Worm (Caenorhabditis elegans): ENCODE measurements around the gene C04F6.7.
A peak's percentile ranks its signal among the peaks of the same experiment; 100 is the strongest.

C04F6.7 gene

DNA sequence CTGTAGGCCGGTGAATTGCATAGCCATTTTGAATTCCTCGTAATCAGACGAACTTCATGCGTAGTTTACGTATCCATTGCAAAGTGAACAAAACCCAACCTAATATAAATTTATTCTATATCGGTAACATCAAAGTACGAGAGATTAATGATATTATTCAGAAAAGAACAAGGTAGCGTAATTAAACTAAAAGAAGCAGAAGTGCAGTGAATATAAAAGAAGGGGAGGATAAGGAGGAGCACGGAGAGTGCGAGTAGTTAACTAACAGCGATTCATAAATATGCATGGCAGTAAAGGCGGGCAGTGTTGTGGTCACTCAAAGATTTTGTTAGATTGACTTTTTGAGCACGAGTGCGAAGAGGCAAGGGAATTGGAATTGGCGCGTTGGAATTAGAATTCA lies 44.3 kb downstream of the C04F6.7 start, which contains the start of gene clc-3:
TSS of gene clc-3 (minus strand) at position 101 of the 400 bp plus-strand sequence.
- TF ChIP-seq madf-3 (GFP tag; IDR thresholded peaks at IDR 0.05), result no peak
- TF ChIP-seq egl-44 (GFP tag; IDR thresholded peaks at IDR 0.05), result no peak
- TF ChIP-seq pha-4 (tag; optimal IDR thresholded peaks at IDR 0.05), result no peak
- no peak for TF ChIP-seq aptf-2 (GFP tag; conservative IDR thresholded peaks at IDR 0.05)
- TF ChIP-seq xnd-1 (tag; optimal IDR thresholded peaks at IDR 0.05), result no peak
- TF ChIP-seq bed-2 (GFP tag; IDR thresholded peaks at IDR 0.05), result no peak
- no peak for TF ChIP-seq ccch-3 (GFP tag; optimal IDR thresholded peaks at IDR 0.05)
- TF ChIP-seq rec-8 (tag; optimal IDR thresholded peaks at IDR 0.05), result no peak

DNA sequence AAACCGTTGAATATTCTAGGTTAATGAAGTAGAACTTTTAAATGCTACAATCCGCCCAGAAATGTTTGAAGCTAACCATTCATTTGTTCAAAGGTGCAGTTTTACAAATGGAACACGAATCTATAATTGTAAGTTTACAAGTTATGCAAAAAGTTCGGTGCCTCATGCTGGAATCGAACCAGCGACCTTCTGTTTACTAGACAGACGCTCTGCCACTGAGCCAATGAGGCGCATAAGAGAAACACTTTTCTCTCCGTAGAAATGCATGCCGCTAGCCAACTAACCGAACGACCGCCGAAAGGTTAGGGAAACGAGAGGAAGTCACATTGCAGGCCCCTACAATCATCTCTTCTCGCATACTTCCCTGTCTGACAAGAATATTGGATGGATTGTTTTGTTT lies 47.7 kb downstream of the C04F6.7 start:
- peak; percentile 78 for TF ChIP-seq nhr-90 (tag; optimal IDR thresholded peaks at IDR 0.05)
- 0 out of 2 replicates have a peak, but pooled peaks have one; percentile 33 for TF ChIP-seq C06A6.2 (GFP tag; conservative IDR thresholded peaks at IDR 0.05)
- TF ChIP-seq madf-8 (GFP tag; conservative IDR thresholded peaks at IDR 0.05), result 0 out of 2 replicates have a peak, but pooled peaks have one; percentile 5
- no peak for TF ChIP-seq pha-4 (tag; optimal IDR thresholded peaks at IDR 0.05)
- TF ChIP-seq ceh-27 (GFP tag; optimal IDR thresholded peaks at IDR 0.05), result peak; percentile 74
- no peak for TF ChIP-seq F37B4.10 (GFP tag; IDR thresholded peaks at IDR 0.05)
- peak; percentile 75 for TF ChIP-seq rcor-1 (GFP tag; IDR thresholded peaks at IDR 0.05)
- TF ChIP-seq nfya-2 (GFP tag; IDR thresholded peaks at IDR 0.05), result no peak
- peak; percentile 65 for TF ChIP-seq Y67H2A.10 (GFP tag; conservative IDR thresholded peaks at IDR 0.05)
- peak; percentile 55; the same call in 1 of the 2 replicates for TF ChIP-seq B0336.3 (GFP tag; IDR thresholded peaks at IDR 0.05)
- TF ChIP-seq sptf-2 (GFP tag; optimal IDR thresholded peaks at IDR 0.05), result no peak
- peak; percentile 20 for TF ChIP-seq nhr-179 (tag; optimal IDR thresholded peaks at IDR 0.05)
- peak; percentile 85 for TF ChIP-seq dox-1 (GFP tag; IDR thresholded peaks at IDR 0.05)
- peak; percentile 50; the same call in 1 of the 2 replicates for TF ChIP-seq attf-6 (GFP tag; IDR thresholded peaks at IDR 0.05)
- no peak for TF ChIP-seq F39B2.1 (GFP tag; IDR thresholded peaks at IDR 0.05)
- TF ChIP-seq madf-3 (GFP tag; IDR thresholded peaks at IDR 0.05), result peak; percentile 77; the same call in 1 of the 2 replicates
- TF ChIP-seq sdz-38 (tag; optimal IDR thresholded peaks at IDR 0.05), result no peak
- TF ChIP-seq nfyb-1 (GFP tag; IDR thresholded peaks at IDR 0.05), result peak; percentile 90
- TF ChIP-seq unc-62 (GFP tag; optimal IDR thresholded peaks at IDR 0.05), result no peak
- peak; percentile 59 for TF ChIP-seq F57A8.1 (GFP tag; optimal IDR thresholded peaks at IDR 0.05)
- peak; percentile 60 for TF ChIP-seq gei-17 (GFP tag; optimal IDR thresholded peaks at IDR 0.05)
- no peak for TF ChIP-seq tbx-9 (tag; optimal IDR thresholded peaks at IDR 0.05; ENCODE audit: borderline replicate concordance)
- TF ChIP-seq snpc-1.3 (tag; optimal IDR thresholded peaks at IDR 0.05; ENCODE audit: insufficient read depth), result peak; percentile 62
- TF ChIP-seq ztf-22 (GFP tag; optimal IDR thresholded peaks at IDR 0.05), result peak; percentile 38
- TF ChIP-seq B0019.2 (GFP tag; conservative IDR thresholded peaks at IDR 0.05), result no peak
- TF ChIP-seq K11D2.4 (GFP tag; IDR thresholded peaks at IDR 0.05), result peak; percentile 67
- TF ChIP-seq akir-1 (GFP tag; optimal IDR thresholded peaks at IDR 0.05), result peak; percentile 36
- TF ChIP-seq F52B5.7 (tag; optimal IDR thresholded peaks at IDR 0.05), result peak; percentile 75
- TF ChIP-seq egl-44 (GFP tag; IDR thresholded peaks at IDR 0.05), result peak; percentile 75
- TF ChIP-seq zim-3 (tag; optimal IDR thresholded peaks at IDR 0.05), result peak; percentile 46
- TF ChIP-seq lsy-27 (tag; optimal IDR thresholded peaks at IDR 0.05; ENCODE audit: borderline replicate concordance, insufficient read depth), result peak; percentile 63
- TF ChIP-seq hlh-26 (GFP tag; conservative IDR thresholded peaks at IDR 0.05), result no peak
- peak; percentile 5 for TF ChIP-seq tlf-1 (GFP tag; optimal IDR thresholded peaks at IDR 0.05)
- TF ChIP-seq die-1 (tag; optimal IDR thresholded peaks at IDR 0.05), result peak; percentile 90
- peak; percentile 48; the same call in 1 of the 2 replicates for TF ChIP-seq aptf-3 (GFP tag; IDR thresholded peaks at IDR 0.05)
- TF ChIP-seq pbrm-1 (GFP tag; IDR thresholded peaks at IDR 0.05), result peak; percentile 80
- TF ChIP-seq ztf-26 (tag; optimal IDR thresholded peaks at IDR 0.05), result peak; percentile 51
- no peak for TF ChIP-seq dpl-1 (GFP tag; optimal IDR thresholded peaks at IDR 0.05)
- TF ChIP-seq Y53F4B.3 (GFP tag; IDR thresholded peaks at IDR 0.05), result no peak
- peak; percentile 79 for TF ChIP-seq madf-10 (tag; optimal IDR thresholded peaks at IDR 0.05)
- TF ChIP-seq bed-2 (GFP tag; IDR thresholded peaks at IDR 0.05), result no peak
- TF ChIP-seq Y56A3A.18 (GFP tag; IDR thresholded peaks at IDR 0.05), result peak; percentile 72; the same call in 1 of the 2 replicates

Measured in whole organism, young adult.